Worm (Caenorhabditis elegans) whole organism, midembryonic: ENCODE data around the gene nhr-177.

ENCODE experiments used
- flt-1 ChIP-seq: fragments of 200-800 bp; sonication (Bioruptor generic); IDR thresholded peaks from 2 replicates; pipeline ENCODE4 v1.3.6; 2022; ENCODE audit warnings: missing genetic modification characterization, missing compliant biosample characterization
- ref-1 ChIP-seq: fragments of 200-800 bp; sonication (Bioruptor generic); conservative IDR thresholded peaks from 2 replicates; pipeline ENCODE4 v1.3.6; 2022; ENCODE audit warnings: missing genetic modification reagents, missing genetic modification characterization, missing compliant biosample characterization
- tab-1 ChIP-seq: fragments of 200-800 bp; sonication (Bioruptor generic); IDR thresholded peaks from 2 replicates; pipeline ENCODE4 v1.3.6; 2022; ENCODE audit warnings: missing genetic modification characterization, missing compliant biosample characterization
- ztf-23 ChIP-seq: fragments of 200-800 bp; sonication (Bioruptor generic); IDR thresholded peaks from 2 replicates; pipeline ENCODE4 v1.3.6; 2022; ENCODE audit warnings: missing genetic modification reagents, missing genetic modification characterization, missing compliant biosample characterization

DNA sequence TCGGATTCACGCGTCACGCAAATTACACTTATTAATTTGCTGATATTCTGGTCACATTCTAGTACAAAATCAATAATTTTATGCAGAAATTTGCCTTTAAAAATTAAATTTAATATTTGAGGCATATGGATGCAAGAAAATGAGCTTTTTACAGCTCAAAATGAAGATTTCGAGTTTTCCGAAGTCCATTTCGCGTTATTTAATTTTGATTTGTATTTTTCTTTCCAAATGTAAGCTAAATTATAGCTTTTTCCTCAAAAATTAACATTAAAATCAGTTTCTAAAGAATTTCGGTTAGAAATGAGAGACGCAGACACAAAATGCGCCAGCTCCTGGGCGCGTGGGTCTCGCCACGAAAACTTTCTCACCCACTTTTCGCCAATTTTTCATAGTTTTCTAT, 23.2 kb upstream of the nhr-177 start, which contains the start of gene F16B4.6:
- TF ChIP-seq ztf-23 (GFP tag; lab: Robert Waterston, UW) = no peak
- no peak for TF ChIP-seq flt-1
- TF ChIP-seq tab-1 = no peak
- TF ChIP-seq ref-1 (GFP tag; lab: Robert Waterston, UW) = no peak
